Fruit fly (Drosophila melanogaster) whole organism, embryonic: ENCODE results near the gene CG31882.

ENCODE experiments used
- Abd-B ChIP-seq: fragments of 200-800 bp; sonication (Bioruptor generic); optimal IDR thresholded peaks from 2 replicates; lab custom pipeline; 2018; ENCODE audit warnings: missing biosample characterization, mild to moderate bottlenecking, missing genetic modification characterization, moderate library complexity
- Antp ChIP-seq: fragments of 200-800 bp; sonication (Bioruptor generic); optimal IDR thresholded peaks from 3 replicates; lab custom pipeline; 2016; ENCODE audit warnings: missing biosample characterization, missing genetic modification characterization
- Atf3 ChIP-seq: fragments of 200-800 bp; sonication (Bioruptor generic); optimal IDR thresholded peaks from 3 replicates; lab custom pipeline; 2016; ENCODE audit warnings: missing biosample characterization, missing genetic modification characterization
- Awh ChIP-seq: fragments of 200-800 bp; sonication (Bioruptor generic); IDR thresholded peaks from 2 replicates; pipeline ENCODE4, ENCODE4 v1.3.6; 2022; ENCODE audit warnings: missing biosample characterization, missing genetic modification characterization
- B-H1 ChIP-seq: fragments of 200-800 bp; sonication (Bioruptor generic); IDR thresholded peaks from 3 replicates; pipeline ENCODE4 v1.3.6; 2022; ENCODE audit warnings: missing biosample characterization, missing genetic modification characterization
- CG10274 ChIP-seq: fragments of 200-800 bp; sonication (Bioruptor generic); optimal IDR thresholded peaks from 3 replicates; lab custom pipeline; 2017; ENCODE audit warnings: missing biosample characterization, mild to moderate bottlenecking, missing genetic modification characterization
- CG10979 ChIP-seq: fragments of 200-800 bp; sonication (Bioruptor generic); optimal IDR thresholded peaks from 2 replicates; lab custom pipeline; 2018; ENCODE audit warnings: missing biosample characterization, mild to moderate bottlenecking, missing genetic modification characterization, moderate library complexity
- CG1233 ChIP-seq: fragments of 200-800 bp; sonication (Bioruptor generic); optimal IDR thresholded peaks from 4 replicates; lab custom pipeline; 2018; ENCODE audit warnings: missing biosample characterization, mild to moderate bottlenecking, missing genetic modification characterization
- CG12391 ChIP-seq: fragments of 200-800 bp; sonication (Bioruptor generic); optimal IDR thresholded peaks from 3 replicates; lab custom pipeline; 2018; ENCODE audit warnings: missing biosample characterization, mild to moderate bottlenecking, missing genetic modification characterization, moderate library complexity
- CG14050 ChIP-seq: fragments of 200-800 bp; sonication (Bioruptor generic); IDR thresholded peaks from 3 replicates; pipeline ENCODE4 v1.3.6; 2022; ENCODE audit warnings: missing biosample characterization, missing genetic modification characterization
- CG17568 ChIP-seq: fragments of 200-800 bp; sonication (Bioruptor generic); optimal IDR thresholded peaks from 2 replicates; lab custom pipeline; 2018; ENCODE audit warnings: missing biosample characterization, mild to moderate bottlenecking, missing genetic modification characterization, moderate library complexity
- CG2889 ChIP-seq: fragments of 200-800 bp; sonication (Bioruptor generic); IDR thresholded peaks from 3 replicates; pipeline ENCODE4 v1.3.6; 2022; ENCODE audit warnings: missing biosample characterization, missing genetic modification characterization
- CG31441 ChIP-seq: fragments of 200-800 bp; sonication (Bioruptor generic); IDR thresholded peaks from 2 replicates; pipeline ENCODE4 v1.3.6; 2022; ENCODE audit warnings: missing biosample characterization, missing genetic modification characterization
- CG3726 ChIP-seq: fragments of 200-800 bp; sonication (Bioruptor generic); IDR thresholded peaks from 3 replicates; pipeline ENCODE4, ENCODE4 v1.3.6; 2022; ENCODE audit warnings: missing biosample characterization, missing genetic modification characterization
- CG6654 ChIP-seq: fragments of 200-800 bp; sonication (Bioruptor generic); optimal IDR thresholded peaks from 2 replicates; lab custom pipeline; 2017; ENCODE audit warnings: missing biosample characterization, mild to moderate bottlenecking, missing genetic modification characterization
- CG6765 ChIP-seq: fragments of 200-800 bp; sonication (Bioruptor generic); optimal IDR thresholded peaks from 3 replicates; lab custom pipeline; 2017; ENCODE audit warnings: missing biosample characterization, mild to moderate bottlenecking, missing genetic modification characterization
- CG8388 ChIP-seq: fragments of 200-800 bp; sonication (Bioruptor generic); optimal IDR thresholded peaks from 2 replicates; lab custom pipeline; 2019; ENCODE audit warnings: missing biosample characterization, mild to moderate bottlenecking, missing genetic modification characterization, moderate library complexity
- Dbx ChIP-seq: fragments of 200-800 bp; sonication (Bioruptor generic); IDR thresholded peaks from 3 replicates; pipeline ENCODE4 v1.3.6; 2022; ENCODE audit warnings: missing biosample characterization, missing genetic modification characterization
- Deaf1 ChIP-seq: fragments of 200-800 bp; optimal IDR thresholded peaks from 3 replicates; lab custom pipeline; 2019; ENCODE audit warnings: missing biosample characterization, mild to moderate bottlenecking, missing genetic modification characterization, moderate library complexity
- Doc3 ChIP-seq: fragments of 200-800 bp; sonication (Bioruptor generic); IDR thresholded peaks from 3 replicates; pipeline ENCODE4 v1.3.6; 2022; ENCODE audit warnings: missing biosample characterization, missing genetic modification characterization; ENCODE audit not compliant: partially characterized antibody
- E2f2 ChIP-seq: fragments of 200-800 bp; sonication (Bioruptor generic); IDR thresholded peaks from 2 replicates; pipeline ENCODE4 v1.3.6; 2022; ENCODE audit warnings: missing biosample characterization, missing genetic modification characterization
- Ets97D ChIP-seq: fragments of 200-800 bp; sonication (Bioruptor generic); optimal IDR thresholded peaks from 3 replicates; lab custom pipeline; 2016; ENCODE audit warnings: missing biosample characterization, missing genetic modification characterization
- Fer1 ChIP-seq: fragments of 200-800 bp; sonication (Bioruptor generic); optimal IDR thresholded peaks from 2 replicates; lab custom pipeline; 2017; ENCODE audit warnings: missing biosample characterization, mild to moderate bottlenecking, missing genetic modification characterization
- Fer2 ChIP-seq: fragments of 200-800 bp; sonication (Bioruptor generic); optimal IDR thresholded peaks from 2 replicates; lab custom pipeline; 2018; ENCODE audit warnings: missing biosample characterization, mild to moderate bottlenecking, missing genetic modification characterization, moderate library complexity
- Gug ChIP-seq: fragments of 200-800 bp; sonication (Bioruptor generic); IDR thresholded peaks from 4 replicates; pipeline ENCODE4 v1.3.6; 2022; ENCODE audit warnings: missing biosample characterization, missing genetic modification characterization
- H15 ChIP-seq: fragments of 200-800 bp; sonication (Bioruptor generic); IDR thresholded peaks from 3 replicates; pipeline ENCODE4 v1.3.6; 2022; ENCODE audit warnings: missing biosample characterization, missing genetic modification characterization
- Lhr ChIP-seq: fragments of 200-800 bp; sonication (Bioruptor generic); optimal IDR thresholded peaks from 3 replicates; lab custom pipeline; 2017; ENCODE audit warnings: mild to moderate bottlenecking, missing biosample characterization, missing genetic modification reagents, missing genetic modification characterization
- Lim3 ChIP-seq: fragments of 200-800 bp; sonication (Bioruptor generic); IDR thresholded peaks from 2 replicates; pipeline ENCODE4 v1.3.6; 2022; ENCODE audit warnings: missing biosample characterization, missing genetic modification characterization
- NfI ChIP-seq: fragments of 200-800 bp; sonication (Bioruptor generic); optimal IDR thresholded peaks from 3 replicates; lab custom pipeline; 2018; ENCODE audit warnings: missing biosample characterization, mild to moderate bottlenecking, missing genetic modification characterization, moderate library complexity
- Xrp1 ChIP-seq: fragments of 200-800 bp; sonication (Bioruptor generic); IDR thresholded peaks from 2 replicates; pipeline ENCODE4 v1.3.6; 2022; ENCODE audit warnings: missing biosample characterization, missing genetic modification characterization
- amos ChIP-seq: fragments of 200-800 bp; sonication (Bioruptor generic); IDR thresholded peaks from 2 replicates; pipeline ENCODE4 v1.3.6; 2022; ENCODE audit warnings: missing biosample characterization, missing genetic modification characterization; ENCODE audit not compliant: partially characterized antibody
- ase ChIP-seq: fragments of 200-800 bp; sonication (Bioruptor generic); IDR thresholded peaks from 3 replicates; pipeline ENCODE4 v1.3.6; 2022; ENCODE audit warnings: missing biosample characterization, missing genetic modification characterization
- ash1 ChIP-seq: fragments of 200-800 bp; sonication (Bioruptor generic); optimal IDR thresholded peaks from 2 replicates; lab custom pipeline; 2018; ENCODE audit warnings: missing biosample characterization, mild to moderate bottlenecking, missing genetic modification characterization
- az2 ChIP-seq: fragments of 200-800 bp; sonication (Bioruptor generic); optimal IDR thresholded peaks from 3 replicates; lab custom pipeline; 2016; ENCODE audit warnings: missing biosample characterization, missing genetic modification characterization
- bowl ChIP-seq: fragments of 200-800 bp; sonication (Bioruptor generic); IDR thresholded peaks from 2 replicates; pipeline ENCODE4 v1.3.6; 2022; ENCODE audit warnings: missing biosample characterization, missing genetic modification characterization
- dm ChIP-seq: fragments of 200-800 bp; sonication (Bioruptor generic); optimal IDR thresholded peaks from 3 replicates; lab custom pipeline; 2016; ENCODE audit warnings: missing biosample characterization, missing genetic modification characterization
- dmrt11E ChIP-seq: fragments of 200-800 bp; sonication (Bioruptor generic); optimal IDR thresholded peaks from 3 replicates; lab custom pipeline; 2018; ENCODE audit warnings: missing biosample characterization, mild to moderate bottlenecking, missing genetic modification characterization, moderate library complexity
- dmrt99B ChIP-seq: fragments of 200-800 bp; sonication (Bioruptor generic); optimal IDR thresholded peaks from 2 replicates; lab custom pipeline; 2018; ENCODE audit warnings: missing biosample characterization, mild to moderate bottlenecking, missing genetic modification characterization, moderate library complexity
- en ChIP-seq: fragments of 200-800 bp; sonication (Bioruptor generic); optimal IDR thresholded peaks from 2 replicates; lab custom pipeline; 2016; ENCODE audit warnings: missing biosample characterization, missing genetic modification characterization
- fd96Cb ChIP-seq: fragments of 200-800 bp; sonication (Bioruptor generic); optimal IDR thresholded peaks from 2 replicates; lab custom pipeline; 2018; ENCODE audit warnings: missing biosample characterization, mild to moderate bottlenecking, missing genetic modification characterization, moderate library complexity
- hbn ChIP-seq: fragments of 200-800 bp; sonication (Bioruptor generic); IDR thresholded peaks from 2 replicates; pipeline ENCODE4 v1.3.6; 2022; ENCODE audit warnings: missing biosample characterization, missing genetic modification characterization; ENCODE audit not compliant: partially characterized antibody
- jigr1 ChIP-seq: fragments of 200-800 bp; sonication (Bioruptor generic); IDR thresholded peaks from 3 replicates; pipeline ENCODE4 v1.3.6; 2022; ENCODE audit warnings: missing biosample characterization, missing genetic modification characterization
- lov ChIP-seq, 2 experiments: fragments of 200-800 bp in 1 of 2; fragments of >200 bp in 1 of 2; sonication (Bioruptor generic) in 1 of 2; IDR thresholded peaks in 1 of 2; optimal IDR thresholded peaks in 1 of 2; 2 replicates in 1 of 2; 3 replicates in 1 of 2; pipeline versions ENCODE4 v1.3.6 to Lab custom; 2017 to 2022; ENCODE audit warnings: missing biosample characterization in 1 of 2, missing genetic modification characterization in 1 of 2
- odd ChIP-seq: fragments of 200-800 bp; sonication (Bioruptor generic); optimal IDR thresholded peaks from 2 replicates; lab custom pipeline; 2017; ENCODE audit warnings: missing biosample characterization, mild to moderate bottlenecking, missing genetic modification characterization
- pfk ChIP-seq: fragments of 200-800 bp; sonication (Bioruptor generic); optimal IDR thresholded peaks from 2 replicates; lab custom pipeline; 2018; ENCODE audit warnings: missing biosample characterization, mild to moderate bottlenecking, missing genetic modification characterization, moderate library complexity
- pho ChIP-seq: fragments of 200-800 bp; sonication (Bioruptor generic); optimal IDR thresholded peaks from 2 replicates; lab custom pipeline; 2016; ENCODE audit warnings: missing biosample characterization, missing genetic modification characterization
- ro ChIP-seq: fragments of 200-800 bp; sonication (Bioruptor generic); IDR thresholded peaks from 2 replicates; pipeline ENCODE4 v1.3.6; 2022; ENCODE audit warnings: missing biosample characterization, missing genetic modification characterization
- slbo ChIP-seq: fragments of 200-800 bp; sonication (Bioruptor generic); IDR thresholded peaks from 2 replicates; pipeline ENCODE4 v1.3.6; 2022; ENCODE audit warnings: missing biosample characterization, missing genetic modification characterization
- trem ChIP-seq: fragments of 200-800 bp; optimal IDR thresholded peaks from 3 replicates; lab custom pipeline; 2019; ENCODE audit warnings: missing biosample characterization, mild to moderate bottlenecking, missing genetic modification characterization, moderate library complexity
- usp ChIP-seq: fragments of >200 bp; optimal IDR thresholded peaks from 2 replicates; lab custom pipeline; 2017; ENCODE audit warnings: missing biosample characterization, missing genetic modification characterization
- wdn ChIP-seq: fragments of 200-800 bp; sonication (Bioruptor generic); IDR thresholded peaks from 2 replicates; pipeline ENCODE4 v1.3.6; 2022; ENCODE audit warnings: missing biosample characterization, missing genetic modification characterization

CG31882 gene

DNA sequence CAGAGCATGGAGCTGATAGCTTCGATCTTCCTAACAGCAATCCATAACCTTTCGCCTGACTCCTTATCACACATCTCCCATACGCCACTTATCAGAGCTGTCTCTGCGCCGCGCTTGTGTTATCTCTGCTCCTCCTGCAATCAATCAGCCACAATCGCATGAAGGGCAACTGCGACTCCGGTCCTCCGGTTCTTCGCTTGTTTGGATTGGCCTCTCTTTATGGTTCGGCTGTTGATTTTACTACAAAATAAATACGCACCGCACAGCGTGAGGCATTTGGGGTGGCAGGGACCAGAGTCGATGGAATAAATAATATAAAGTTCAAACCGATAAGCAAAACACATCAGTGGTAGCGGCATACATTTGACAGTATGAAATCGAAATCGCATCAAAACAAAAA is 8.0 kb upstream of the CG31882 start (continued):
- peak; percentile 84 for TF ChIP-seq Awh
- TF ChIP-seq Xrp1 (GFP tag; lab: Robert Waterston, UW): peak; percentile 92
- peak; percentile 13 for TF ChIP-seq CG12391 (tag; lab: Kevin White, UChicago)
- TF ChIP-seq fd96Cb: peak; percentile 47
- TF ChIP-seq odd (GFP tag; lab: Kevin White, UChicago): peak; percentile 39
- TF ChIP-seq pfk (GFP tag; lab: Kevin White, UChicago): peak; percentile 55
- TF ChIP-seq lov (optimal IDR thresholded peaks at IDR 0.05; lab: Kevin White, UChicago): no peak
- TF ChIP-seq lov (GFP tag; IDR thresholded peaks at IDR 0.05; lab: Robert Waterston, UW): peak; percentile 87
- TF ChIP-seq Ets97D (GFP tag; lab: Kevin White, UChicago): peak; percentile 44
- peak; percentile 83 for TF ChIP-seq dmrt11E (tag; lab: Kevin White, UChicago)
- TF ChIP-seq H15 (GFP tag; lab: Robert Waterston, UW): no peak
- TF ChIP-seq CG14050 (GFP tag; lab: Robert Waterston, UW): 0 out of 3 replicates have a peak, but pooled peaks have one; percentile 16
- no peak for TF ChIP-seq CG2889
- peak; percentile 43 for TF ChIP-seq ash1
- TF ChIP-seq Dbx: no peak
- peak; percentile 14 for TF ChIP-seq E2f2 (GFP tag; lab: Robert Waterston, UW)
- TF ChIP-seq CG3726 (GFP tag; lab: Robert Waterston, UW): 0 out of 3 replicates have a peak, but pooled peaks have one; percentile 29
- no peak for TF ChIP-seq Lim3 (GFP tag; lab: Robert Waterston, UW)
- TF ChIP-seq Fer2: peak; percentile 34
- no peak for TF ChIP-seq en (GFP tag; lab: Kevin White, UChicago)
- no peak for TF ChIP-seq pho (GFP tag; lab: Kevin White, UChicago)
- TF ChIP-seq Doc3 (GFP tag; lab: Robert Waterston, UW): no peak
- no peak for TF ChIP-seq amos (GFP tag; lab: Robert Waterston, UW)
- peak; percentile 23 for TF ChIP-seq dmrt99B (tag; lab: Kevin White, UChicago)
- no peak; the same call in 2 of the 3 replicates for TF ChIP-seq B-H1
- TF ChIP-seq Deaf1 (tag; lab: Kevin White, UChicago): no peak
- peak; percentile 17 for TF ChIP-seq CG10274 (GFP tag; lab: Kevin White, UChicago)
- TF ChIP-seq az2 (GFP tag; lab: Kevin White, UChicago): no peak
- no peak for TF ChIP-seq CG6654 (GFP tag; lab: Kevin White, UChicago)
- no peak for TF ChIP-seq usp
- no peak for TF ChIP-seq CG6765
- TF ChIP-seq slbo: no peak
- no peak for TF ChIP-seq hbn (GFP tag; lab: Robert Waterston, UW)
- TF ChIP-seq CG8388 (GFP tag; lab: Kevin White, UChicago): no peak
- peak; percentile 54 for TF ChIP-seq CG17568 (GFP tag; lab: Kevin White, UChicago)
- TF ChIP-seq NfI (GFP tag; lab: Kevin White, UChicago): peak; percentile 21
- peak; percentile 78 for TF ChIP-seq CG1233 (GFP tag; lab: Kevin White, UChicago)
- TF ChIP-seq jigr1 (GFP tag; lab: Robert Waterston, UW): no peak
- peak; percentile 41 for TF ChIP-seq Antp
- TF ChIP-seq CG31441: peak; percentile 29; the same call in 1 of the 2 replicates
- TF ChIP-seq wdn: no peak
- TF ChIP-seq Atf3: peak; percentile 72
- TF ChIP-seq Gug (GFP tag; lab: Robert Waterston, UW): no peak
- no peak for TF ChIP-seq ro (GFP tag; lab: Robert Waterston, UW)
- no peak for TF ChIP-seq ase (GFP tag; lab: Robert Waterston, UW)
- peak; percentile 34 for TF ChIP-seq trem (tag; lab: Kevin White, UChicago)
- TF ChIP-seq Fer1 (GFP tag; lab: Kevin White, UChicago): no peak
- TF ChIP-seq Lhr: peak; percentile 47
- TF ChIP-seq dm (GFP tag; lab: Kevin White, UChicago): no peak
- no peak for TF ChIP-seq Abd-B (GFP tag; lab: Kevin White, UChicago)
- peak; percentile 50 for TF ChIP-seq CG10979 (tag; lab: Kevin White, UChicago)
- TF ChIP-seq bowl: no peak
